Worm (Caenorhabditis elegans) whole organism, late embryonic: ENCODE measurements around the gene cutl-11.

Experiments
- C08G9.2 ChIP-seq: sonication (generic microtip); optimal IDR thresholded peaks from 2 replicates; lab custom pipeline; 2016; ENCODE audit warnings: mild to moderate bottlenecking, missing genetic modification characterization, moderate library complexity, missing compliant biosample characterization
- C38D4.7 ChIP-seq: fragments of 200-800 bp; sonication (Bioruptor generic); optimal IDR thresholded peaks from 2 replicates; lab custom pipeline; 2018; ENCODE audit warnings: mild to moderate bottlenecking, missing genetic modification characterization, moderate library complexity, missing compliant biosample characterization
- ahr-1 ChIP-seq: sonication (generic microtip); optimal IDR thresholded peaks from 2 replicates; lab custom pipeline; 2016; ENCODE audit warnings: missing genetic modification characterization, missing compliant biosample characterization
- ceh-18 ChIP-seq: sonication (generic microtip); optimal IDR thresholded peaks from 2 replicates; lab custom pipeline; 2016; ENCODE audit warnings: missing genetic modification characterization, missing compliant biosample characterization
- ceh-19 ChIP-seq: fragments of 200-800 bp; sonication (Bioruptor generic); optimal IDR thresholded peaks from 2 replicates; lab custom pipeline; 2018; ENCODE audit warnings: mild to moderate bottlenecking, missing genetic modification characterization, missing compliant biosample characterization
- ceh-22 ChIP-seq: sonication (generic microtip); optimal IDR thresholded peaks from 2 replicates; lab custom pipeline; 2017; ENCODE audit warnings: missing biosample characterization, missing genetic modification characterization
- ceh-30 ChIP-seq: fragments of 150-350 bp; optimal IDR thresholded peaks from 2 replicates; lab custom pipeline; 2014; ENCODE audit warnings: missing biosample characterization, missing genetic modification characterization
- ceh-31 ChIP-seq: sonication (generic microtip); optimal IDR thresholded peaks from 2 replicates; lab custom pipeline; 2016; ENCODE audit warnings: missing genetic modification characterization, missing compliant biosample characterization
- ceh-34 ChIP-seq: sonication (generic microtip); optimal IDR thresholded peaks from 2 replicates; lab custom pipeline; 2016; ENCODE audit warnings: mild to moderate bottlenecking, missing genetic modification characterization, missing compliant biosample characterization
- ceh-48 ChIP-seq: sonication (generic microtip); optimal IDR thresholded peaks from 2 replicates; lab custom pipeline; 2016; ENCODE audit warnings: missing genetic modification characterization, inconsistent platforms, missing compliant biosample characterization
- ceh-6 ChIP-seq: fragments of 200-800 bp; sonication (Bioruptor generic); optimal IDR thresholded peaks from 2 replicates; lab custom pipeline; 2018; ENCODE audit warnings: mild to moderate bottlenecking, missing genetic modification characterization, missing compliant biosample characterization
- ceh-9 ChIP-seq: sonication (generic microtip); optimal IDR thresholded peaks from 2 replicates; lab custom pipeline; 2016; ENCODE audit warnings: mild to moderate bottlenecking, missing genetic modification characterization, inconsistent platforms, missing compliant biosample characterization
- che-1 ChIP-seq: sonication (generic microtip); optimal IDR thresholded peaks from 2 replicates; lab custom pipeline; 2016; ENCODE audit warnings: mild to moderate bottlenecking, missing genetic modification characterization, missing compliant biosample characterization
- dmd-4 ChIP-seq: sonication (generic microtip); optimal IDR thresholded peaks from 2 replicates; lab custom pipeline; 2016; ENCODE audit warnings: borderline replicate concordance, missing genetic modification characterization, missing compliant biosample characterization
- dve-1 ChIP-seq: sonication (generic microtip); optimal IDR thresholded peaks from 2 replicates; lab custom pipeline; 2017; ENCODE audit warnings: antibody characterized with exemption, mild to moderate bottlenecking, missing genetic modification characterization, missing compliant biosample characterization
- elt-2 ChIP-seq: sonication (generic microtip); optimal IDR thresholded peaks from 2 replicates; lab custom pipeline; 2016; ENCODE audit warnings: missing genetic modification reagents, missing genetic modification characterization, missing compliant biosample characterization
- hlh-13 ChIP-seq: fragments of 200-800 bp; sonication (Bioruptor generic); optimal IDR thresholded peaks from 2 replicates; lab custom pipeline; 2018; ENCODE audit warnings: mild to moderate bottlenecking, missing genetic modification characterization, missing compliant biosample characterization
- hlh-15 ChIP-seq: sonication (generic microtip); optimal IDR thresholded peaks from 2 replicates; lab custom pipeline; 2016; ENCODE audit warnings: missing genetic modification characterization, missing compliant biosample characterization
- hlh-30 ChIP-seq: sonication (generic microtip); optimal IDR thresholded peaks from 2 replicates; lab custom pipeline; 2017; ENCODE audit warnings: antibody characterized with exemption, missing genetic modification characterization, missing compliant biosample characterization; ENCODE audit not compliant: insufficient read depth
- madf-2 ChIP-seq: sonication (generic microtip); optimal IDR thresholded peaks from 2 replicates; lab custom pipeline; 2017; ENCODE audit warnings: missing genetic modification characterization, missing compliant biosample characterization
- nhr-232 ChIP-seq: sonication (generic microtip); optimal IDR thresholded peaks from 2 replicates; lab custom pipeline; 2016; ENCODE audit warnings: missing genetic modification characterization, missing compliant biosample characterization
- pag-3 ChIP-seq: sonication (generic microtip); optimal IDR thresholded peaks from 2 replicates; lab custom pipeline; 2016; ENCODE audit warnings: missing compliant biosample characterization, missing genetic modification characterization, borderline replicate concordance
- pax-1 ChIP-seq: fragments of 150-350 bp; optimal IDR thresholded peaks from 2 replicates; lab custom pipeline; 2014; ENCODE audit warnings: missing biosample characterization, missing genetic modification characterization
- pha-4 ChIP-seq: fragments of 150-350 bp; optimal IDR thresholded peaks from 2 replicates; lab custom pipeline; 2018; ENCODE audit warnings: missing biosample characterization, missing genetic modification reagents, missing genetic modification characterization
- pros-1 ChIP-seq: fragments of 150-350 bp; optimal IDR thresholded peaks from 2 replicates; lab custom pipeline; 2014; ENCODE audit warnings: missing biosample characterization, missing genetic modification reagents, missing genetic modification characterization
- ref-2 ChIP-seq: sonication (generic microtip); optimal IDR thresholded peaks from 2 replicates; lab custom pipeline; 2016; ENCODE audit warnings: missing genetic modification characterization, missing compliant biosample characterization
- rnt-1 ChIP-seq: sonication (generic microtip); optimal IDR thresholded peaks from 2 replicates; lab custom pipeline; 2016; ENCODE audit warnings: missing genetic modification characterization, missing compliant biosample characterization
- sox-4 ChIP-seq: sonication (generic microtip); optimal IDR thresholded peaks from 2 replicates; lab custom pipeline; 2017; ENCODE audit warnings: mild to moderate bottlenecking, missing genetic modification characterization, inconsistent platforms, missing compliant biosample characterization
- tbx-2 ChIP-seq: sonication (generic microtip); optimal IDR thresholded peaks from 2 replicates; lab custom pipeline; 2016; ENCODE audit warnings: missing genetic modification characterization, missing compliant biosample characterization
- unc-3 ChIP-seq, 2 experiments: fragments of 200-800 bp in 1 of 2; sonication (Bioruptor generic) in 1 of 2; sonication (generic microtip) in 1 of 2; conservative IDR thresholded peaks in 1 of 2; optimal IDR thresholded peaks in 1 of 2; 2 replicates each; pipeline versions ENCODE4 v1.3.6 to Lab custom; 2016 to 2022; ENCODE audit warnings: missing compliant biosample characterization in 2 of 2, missing genetic modification characterization in 2 of 2, missing genetic modification reagents in 1 of 2
- unc-55 ChIP-seq: sonication (generic microtip); optimal IDR thresholded peaks from 2 replicates; lab custom pipeline; 2017; ENCODE audit warnings: missing biosample characterization, missing genetic modification reagents, missing genetic modification characterization

Gene cutl-11

ce11 chrX:11664184-11664583 lies 13.5 kb upstream of the cutl-11 start:
- TF ChIP-seq rnt-1 (tag; lab: Kevin White, UChicago) = no peak

- TF ChIP-seq elt-2 (tag; lab: Kevin White, UChicago) (peak; percentile 48), che-1 (peak; percentile 18), pag-3 (tag; lab: Kevin White, UChicago) (no peak), ceh-19 (peak; percentile 4), sox-4 (tag; lab: Kevin White, UChicago) (no peak), nhr-232 (tag; lab: Kevin White, UChicago) (peak; percentile 2), ceh-6 (GFP tag; lab: Kevin White, UChicago) (peak; percentile 47), ceh-34 (tag; lab: Kevin White, UChicago) (peak; percentile 31), tbx-2 (peak; percentile 10)
Observed at ce11 chrX:11662557-11662956, 11.9 kb upstream of the cutl-11 start.

- TF ChIP-seq C08G9.2 (tag; lab: Kevin White, UChicago) (no peak), ceh-9 (no peak), hlh-13 (GFP tag; lab: Kevin White, UChicago) (no peak), madf-2 (tag; lab: Kevin White, UChicago) (no peak), pros-1 (tag; lab: Kevin White, UChicago) (no peak), hlh-30 (tag; lab: Kevin White, UChicago) (no peak), dmd-4 (no peak), ceh-18 (tag; lab: Kevin White, UChicago) (no peak), pag-3 (tag; lab: Kevin White, UChicago) (no peak), ceh-30 (tag; lab: Kevin White, UChicago) (no peak), elt-2 (tag; lab: Kevin White, UChicago) (no peak), C38D4.7 (no peak), sox-4 (tag; lab: Kevin White, UChicago) (no peak), ceh-6 (GFP tag; lab: Kevin White, UChicago) (no peak)
Observed at ce11 chrX:11662069-11662468, 11.4 kb upstream of the cutl-11 start.

ce11 chrX:11661625-11662024 lies 11.0 kb upstream of the cutl-11 start, which contains the start of gene sfxn-1.5:
sfxn-1.5 (minus strand) TSS chrX:11661660.
- TF ChIP-seq elt-2 (tag; lab: Kevin White, UChicago) = peak; percentile 97
- no peak for TF ChIP-seq dmd-4
- no peak for TF ChIP-seq pax-1 (tag; lab: Kevin White, UChicago)

ce11 chrX:11658331-11658730 lies 7.7 kb upstream of the cutl-11 start, which contains the start of gene T04F8.3:
T04F8.3 (plus strand) TSS chrX:11658631.
- TF ChIP-seq ceh-48 (no peak), che-1 (no peak), unc-3 (GFP tag; conservative IDR thresholded peaks at IDR 0.05; lab: Robert Waterston, UW) (no peak), unc-3 (tag; optimal IDR thresholded peaks at IDR 0.05; lab: Kevin White, UChicago) (no peak), pha-4 (tag; lab: Kevin White, UChicago) (no peak), dve-1 (tag; lab: Kevin White, UChicago) (no peak), hlh-30 (tag; lab: Kevin White, UChicago) (no peak), pag-3 (tag; lab: Kevin White, UChicago) (no peak), ceh-31 (tag; lab: Kevin White, UChicago) (no peak), hlh-15 (tag; lab: Kevin White, UChicago) (no peak), unc-55 (GFP tag; lab: Kevin White, UChicago) (no peak), ceh-6 (GFP tag; lab: Kevin White, UChicago) (no peak), ahr-1 (no peak), ceh-18 (tag; lab: Kevin White, UChicago) (no peak), nhr-232 (tag; lab: Kevin White, UChicago) (no peak), ref-2 (tag; lab: Kevin White, UChicago) (no peak), ceh-22 (tag; lab: Kevin White, UChicago) (no peak)
